Fruit fly (Drosophila melanogaster): ENCODE measurements around the gene CG43055.
A peak's percentile ranks its signal among the peaks of the same experiment; 100 is the strongest.

CG43055 gene

dm6 chr2L:4456539-4456994 lies 45.6 kb downstream of the CG43055 start, which contains the start of gene Gs1l (continued):
- TF ChIP-seq CG3032 (tag; optimal IDR thresholded peaks at IDR 0.05), result peak; percentile 6
- 0 out of 2 replicates have a peak, but pooled peaks have one; percentile 10 for TF ChIP-seq CG15336 (GFP tag; IDR thresholded peaks at IDR 0.05)
- no peak for TF ChIP-seq CG4318 (GFP tag; optimal IDR thresholded peaks at IDR 0.05)
- TF ChIP-seq fkh (GFP tag; optimal IDR thresholded peaks at IDR 0.05), result no peak
- TF ChIP-seq Blimp-1 (GFP tag; optimal IDR thresholded peaks at IDR 0.05), result no peak
- TF ChIP-seq CG11762 (GFP tag; optimal IDR thresholded peaks at IDR 0.05; ENCODE audit: insufficient read depth), result no peak
- TF ChIP-seq CG6276 (GFP tag; optimal IDR thresholded peaks at IDR 0.05), result no peak
- no peak for TF ChIP-seq CG31627 (GFP tag; optimal IDR thresholded peaks at IDR 0.05)
- TF ChIP-seq vri (GFP tag; optimal IDR thresholded peaks at IDR 0.05), result peak; percentile 44
- TF ChIP-seq Ets96B (tag; optimal IDR thresholded peaks at IDR 0.05), result no peak
- no peak for TF ChIP-seq Ets21C (GFP tag; optimal IDR thresholded peaks at IDR 0.05)
- no peak for TF ChIP-seq CG10631 (GFP tag; optimal IDR thresholded peaks at IDR 0.05)
- no peak for TF ChIP-seq cyc (GFP tag; optimal IDR thresholded peaks at IDR 0.05)
- peak; percentile 12 for TF ChIP-seq Eip75B (GFP tag; optimal IDR thresholded peaks at IDR 0.05)
- TF ChIP-seq Lpt (GFP tag; optimal IDR thresholded peaks at IDR 0.05), result no peak
- TF ChIP-seq CG6163 (GFP tag; IDR thresholded peaks at IDR 0.05), result 0 out of 3 replicates have a peak, but pooled peaks have one; percentile 26
- TF ChIP-seq CG1621 (tag; optimal IDR thresholded peaks at IDR 0.05), result peak; percentile 35
- peak; percentile 1 for TF ChIP-seq Met (GFP tag; optimal IDR thresholded peaks at IDR 0.05)
- no peak for TF ChIP-seq CG8119 (GFP tag; IDR thresholded peaks at IDR 0.05)
- TF ChIP-seq Hr39 (GFP tag; optimal IDR thresholded peaks at IDR 0.05), result no peak
- TF ChIP-seq fd59A (GFP tag; optimal IDR thresholded peaks at IDR 0.05), result no peak
- TF ChIP-seq Eip93F (GFP tag; optimal IDR thresholded peaks at IDR 0.05), result no peak
- peak; percentile 24 for TF ChIP-seq topi (GFP tag; optimal IDR thresholded peaks at IDR 0.05)
- no peak for TF ChIP-seq CG16779 (tag; optimal IDR thresholded peaks at IDR 0.05)
- no peak for TF ChIP-seq spab (GFP tag; optimal IDR thresholded peaks at IDR 0.05)
- TF ChIP-seq CG10669 (GFP tag; optimal IDR thresholded peaks at IDR 0.05), result no peak
- no peak for TF ChIP-seq Gug (GFP tag; IDR thresholded peaks at IDR 0.05)
- no peak for TF ChIP-seq Hr4 (GFP tag; optimal IDR thresholded peaks at IDR 0.05)
- no peak for TF ChIP-seq CG6792 (GFP tag; optimal IDR thresholded peaks at IDR 0.05)
- no peak for TF ChIP-seq pdm3 (GFP tag; optimal IDR thresholded peaks at IDR 0.05)
- TF ChIP-seq CG7368 (GFP tag; optimal IDR thresholded peaks at IDR 0.05), result no peak

- no peak for TF ChIP-seq CG8319 (GFP tag; optimal IDR thresholded peaks at IDR 0.05)
- peak; percentile 67 for TF ChIP-seq Eip75B (GFP tag; optimal IDR thresholded peaks at IDR 0.05)
- peak; percentile 68 for TF ChIP-seq dac (GFP tag; optimal IDR thresholded peaks at IDR 0.05)
- TF ChIP-seq fkh (GFP tag; optimal IDR thresholded peaks at IDR 0.05), result peak; percentile 49
- peak; percentile 65 for TF ChIP-seq CG6808 (GFP tag; optimal IDR thresholded peaks at IDR 0.05)
- peak; percentile 80 for TF ChIP-seq Eip78C (GFP tag)
- no peak for TF ChIP-seq Ets21C (GFP tag; optimal IDR thresholded peaks at IDR 0.05)
- peak; percentile 90 for TF ChIP-seq CG6854 (GFP tag; optimal IDR thresholded peaks at IDR 0.05)
- peak; percentile 72 for TF ChIP-seq CG34406 (GFP tag; optimal IDR thresholded peaks at IDR 0.05)
- peak; percentile 58 for TF ChIP-seq topi (GFP tag; optimal IDR thresholded peaks at IDR 0.05)
- peak; percentile 72 for TF ChIP-seq lz (GFP tag; optimal IDR thresholded peaks at IDR 0.05)
- TF ChIP-seq dsx (GFP tag; optimal IDR thresholded peaks at IDR 0.05; ENCODE audit: poor library complexity, severe bottlenecking), result peak; percentile 43
- peak; percentile 19 for TF ChIP-seq Sox14 (GFP tag; optimal IDR thresholded peaks at IDR 0.05)
- no peak for TF ChIP-seq CG9139 (GFP tag; optimal IDR thresholded peaks at IDR 0.05)
- peak; percentile 21 for TF ChIP-seq Sox15 (GFP tag; optimal IDR thresholded peaks at IDR 0.05)
- TF ChIP-seq Smox (GFP tag; optimal IDR thresholded peaks at IDR 0.05), result peak; percentile 60
- TF ChIP-seq spab (GFP tag; optimal IDR thresholded peaks at IDR 0.05), result no peak
- peak; percentile 57 for TF ChIP-seq CG31627 (GFP tag; optimal IDR thresholded peaks at IDR 0.05)
- TF ChIP-seq achi (GFP tag; optimal IDR thresholded peaks at IDR 0.05), result peak; percentile 69
- peak; percentile 70 for TF ChIP-seq OdsH (GFP tag; optimal IDR thresholded peaks at IDR 0.05)
- TF ChIP-seq Hr39 (GFP tag; optimal IDR thresholded peaks at IDR 0.05), result peak; percentile 49
- peak; percentile 51 for TF ChIP-seq CG6792 (GFP tag; optimal IDR thresholded peaks at IDR 0.05)
- peak; percentile 78 for TF ChIP-seq net (GFP tag; optimal IDR thresholded peaks at IDR 0.05)
- TF ChIP-seq CG3919 (GFP tag; optimal IDR thresholded peaks at IDR 0.05), result peak; percentile 86
- peak; percentile 37 for TF ChIP-seq fd59A (GFP tag; optimal IDR thresholded peaks at IDR 0.05)
- TF ChIP-seq eg (GFP tag; IDR thresholded peaks at IDR 0.05), result peak; percentile 83
- TF ChIP-seq pdm3 (GFP tag; optimal IDR thresholded peaks at IDR 0.05), result peak; percentile 57
- peak; percentile 65 for TF ChIP-seq Hr4 (GFP tag; optimal IDR thresholded peaks at IDR 0.05)
Measured at dm6 chr2L:4458119-4459056, 47.4 kb downstream of the CG43055 start, which contains the start of gene RpL27A. Gene RpL27A (minus strand): TSS chr2L:4458364.

All from whole organism, prepupa.